Worm (Caenorhabditis elegans): ENCODE results near the gene H01G02.4.

- no peak for TF ChIP-seq nhr-12 (tag; optimal IDR thresholded peaks at IDR 0.05)
- TF ChIP-seq unc-62 (GFP tag; optimal IDR thresholded peaks at IDR 0.05), result no peak
- TF ChIP-seq nhr-237 (tag; optimal IDR thresholded peaks at IDR 0.05), result no peak
- no peak for TF ChIP-seq sma-3 (GFP tag; optimal IDR thresholded peaks at IDR 0.05)
- no peak for TF ChIP-seq lin-13 (GFP tag; optimal IDR thresholded peaks at IDR 0.05)
- no peak for TF ChIP-seq egl-27 (tag; optimal IDR thresholded peaks at IDR 0.05)
Measured at ce11 chrIV:11847771-11848312, 44.9 kb upstream of the H01G02.4 start, which contains the start of the genes F38H4.6 and F38H4.4.

Measured in whole organism, L2 larva.